Fruit fly (Drosophila melanogaster): ENCODE results near the gene CG12746.

The CG12746 gene

DNA sequence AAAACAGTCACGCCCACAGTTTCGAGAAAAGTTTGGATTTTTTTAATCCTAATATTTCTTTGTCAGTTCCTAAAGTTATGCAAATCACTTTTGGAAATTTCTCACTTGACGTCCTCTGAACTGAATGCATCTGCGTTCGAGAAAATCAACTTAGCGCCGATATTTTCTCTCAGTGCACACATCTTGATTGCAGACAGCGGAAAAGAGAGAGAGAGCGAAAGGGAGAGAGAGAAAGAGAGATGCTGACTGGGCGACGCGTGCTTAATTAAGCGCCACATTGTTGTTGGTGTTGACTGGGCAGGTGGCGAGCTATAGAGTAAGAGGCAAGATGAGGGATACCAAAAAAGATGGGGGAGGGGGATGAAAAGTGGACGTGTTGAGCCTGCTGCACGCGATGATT, 46.0 kb upstream of the CG12746 start (continued):
- peak; percentile 33 for TF ChIP-seq fd3F (GFP tag; optimal IDR thresholded peaks at IDR 0.05)
- peak; percentile 68 for TF ChIP-seq Mes4 (GFP tag; optimal IDR thresholded peaks at IDR 0.05)
- TF ChIP-seq CG4424 (GFP tag; optimal IDR thresholded peaks at IDR 0.05), result peak; percentile 61
- peak; percentile 43 for TF ChIP-seq grau (tag; optimal IDR thresholded peaks at IDR 0.05)
- TF ChIP-seq schlank (tag; optimal IDR thresholded peaks at IDR 0.05), result no peak
- TF ChIP-seq Hsf (GFP tag; optimal IDR thresholded peaks at IDR 0.05), result peak; percentile 50
- TF ChIP-seq BtbVII (GFP tag; optimal IDR thresholded peaks at IDR 0.05), result no peak
- TF ChIP-seq vfl (GFP tag; optimal IDR thresholded peaks at IDR 0.05), result peak; percentile 20
- peak; percentile 52 for TF ChIP-seq lmd (GFP tag; IDR thresholded peaks at IDR 0.05)
- TF ChIP-seq fd64A (GFP tag; optimal IDR thresholded peaks at IDR 0.05), result peak; percentile 25
- no peak for TF ChIP-seq Sin3A (optimal IDR thresholded peaks at IDR 0.05)
- no peak for TF ChIP-seq sqz (GFP tag; optimal IDR thresholded peaks at IDR 0.05)
- no peak for TF ChIP-seq exex (tag; optimal IDR thresholded peaks at IDR 0.05)
- no peak for TF ChIP-seq CG12299 (tag; optimal IDR thresholded peaks at IDR 0.05)
- TF ChIP-seq CG2116 (GFP tag; optimal IDR thresholded peaks at IDR 0.05), result no peak
- TF ChIP-seq CG3065 (GFP tag; optimal IDR thresholded peaks at IDR 0.05), result peak; percentile 29
- no peak for TF ChIP-seq HLH54F (GFP tag; optimal IDR thresholded peaks at IDR 0.05)
- TF ChIP-seq caup (GFP tag; optimal IDR thresholded peaks at IDR 0.05; ENCODE audit: severe bottlenecking), result no peak
- TF ChIP-seq bsh (GFP tag; optimal IDR thresholded peaks at IDR 0.05), result peak in 1 of 2 experiments; percentile 65
- TF ChIP-seq Antp (GFP tag; optimal IDR thresholded peaks at IDR 0.05), result peak; percentile 71
- TF ChIP-seq CG16863 (GFP tag; optimal IDR thresholded peaks at IDR 0.05), result peak; percentile 65
- no peak for TF ChIP-seq hkb (optimal IDR thresholded peaks at IDR 0.05)
- TF ChIP-seq hkb (GFP tag; IDR thresholded peaks at IDR 0.05), result peak; percentile 69
- TF ChIP-seq fd96Cb (tag; optimal IDR thresholded peaks at IDR 0.05), result peak; percentile 39
- TF ChIP-seq Dref (GFP tag; IDR thresholded peaks at IDR 0.05), result no peak
- TF ChIP-seq CG14050 (GFP tag; IDR thresholded peaks at IDR 0.05), result peak; percentile 9; the same call in 1 of the 3 replicates
- TF ChIP-seq ro (GFP tag; IDR thresholded peaks at IDR 0.05), result no peak
- no peak for TF ChIP-seq Lhr (GFP tag; optimal IDR thresholded peaks at IDR 0.05)
- TF ChIP-seq CG6765 (GFP tag; optimal IDR thresholded peaks at IDR 0.05), result no peak
- TF ChIP-seq CG10543 (GFP tag; optimal IDR thresholded peaks at IDR 0.05), result no peak
- peak; percentile 36 for TF ChIP-seq CG2120 (GFP tag; optimal IDR thresholded peaks at IDR 0.05)
- TF ChIP-seq Camta (GFP tag; optimal IDR thresholded peaks at IDR 0.05), result peak; percentile 1
- TF ChIP-seq cwo (GFP tag; optimal IDR thresholded peaks at IDR 0.05), result no peak
- TF ChIP-seq HLH4C (GFP tag; IDR thresholded peaks at IDR 0.05; ENCODE audit: partially characterized antibody), result no peak
- TF ChIP-seq slp2 (GFP tag; optimal IDR thresholded peaks at IDR 0.05), result peak; percentile 43
- TF ChIP-seq pzg (GFP tag; optimal IDR thresholded peaks at IDR 0.05), result no peak
- TF ChIP-seq CG12659 (GFP tag; optimal IDR thresholded peaks at IDR 0.05), result peak; percentile 42
- TF ChIP-seq Ssrp (tag; optimal IDR thresholded peaks at IDR 0.05), result peak; percentile 60
- TF ChIP-seq CG18262 (tag; optimal IDR thresholded peaks at IDR 0.05), result peak; percentile 72
- TF ChIP-seq CG17385 (GFP tag; optimal IDR thresholded peaks at IDR 0.05), result peak; percentile 28
- peak; percentile 38 for TF ChIP-seq CG8944 (GFP tag; optimal IDR thresholded peaks at IDR 0.05)
- 0 out of 3 replicates have a peak, but pooled peaks have one; percentile 28 for TF ChIP-seq CG7357 (GFP tag; IDR thresholded peaks at IDR 0.05)
- TF ChIP-seq CG12104 (GFP tag; optimal IDR thresholded peaks at IDR 0.05), result peak; percentile 0
- no peak for TF ChIP-seq Sox100B (GFP tag; optimal IDR thresholded peaks at IDR 0.05)
- peak; percentile 60; the same call in 2 of the 3 replicates for TF ChIP-seq dysf (GFP tag; IDR thresholded peaks at IDR 0.05)
- TF ChIP-seq gt (GFP tag; IDR thresholded peaks at IDR 0.05), result no peak
- TF ChIP-seq gcm2 (GFP tag; optimal IDR thresholded peaks at IDR 0.05), result no peak
- peak; percentile 34 for TF ChIP-seq CG13624 (GFP tag; optimal IDR thresholded peaks at IDR 0.05)
- TF ChIP-seq CG6272 (GFP tag; IDR thresholded peaks at IDR 0.05), result no peak
- no peak for TF ChIP-seq Tbp (GFP tag; optimal IDR thresholded peaks at IDR 0.05)
- peak; percentile 27 for TF ChIP-seq CG1529 (GFP tag; optimal IDR thresholded peaks at IDR 0.05)
- TF ChIP-seq jing (GFP tag; optimal IDR thresholded peaks at IDR 0.05), result peak; percentile 29

All from whole organism, embryonic.